Fruit fly (Drosophila melanogaster) whole organism, prepupa: ENCODE measurements around the gene CG33296.

Source experiments
- Blimp-1 ChIP-seq: fragments of 200-800 bp; sonication (Bioruptor generic); optimal IDR thresholded peaks from 3 replicates; lab custom pipeline; 2017; ENCODE audit warnings: missing biosample characterization, missing genetic modification characterization, mild to moderate bottlenecking, moderate library complexity, missing genetic modification reagents
- Ets96B ChIP-seq: fragments of 200-800 bp; optimal IDR thresholded peaks from 2 replicates; lab custom pipeline; 2019; ENCODE audit warnings: missing biosample characterization, mild to moderate bottlenecking, missing genetic modification characterization, moderate library complexity
- Hr38 ChIP-seq: sonication (Bioruptor generic); optimal IDR thresholded peaks from 2 replicates; lab custom pipeline; 2016; ENCODE audit warnings: missing biosample characterization, missing genetic modification characterization

dm6 chr2L:7711034-7711685 lies 5.3 kb downstream of the CG33296 start:
- no peak for TF ChIP-seq Ets96B (tag; lab: Kevin White, UChicago)
- TF ChIP-seq Blimp-1 (GFP tag; lab: Kevin White, UChicago): no peak
- TF ChIP-seq Hr38 (GFP tag; lab: Kevin White, UChicago): no peak
